Fruit fly (Drosophila melanogaster) whole organism, embryonic: ENCODE results near the gene Cyp4g15.
A peak's percentile ranks its signal among the peaks of the same experiment; 100 is the strongest.

Experiments used
- Ada2b ChIP-seq: fragments of 200-800 bp; sonication (Bioruptor generic); IDR thresholded peaks from 2 replicates; pipeline ENCODE4 v1.3.6; 2022; ENCODE audit warnings: missing biosample characterization, missing genetic modification characterization
- Bdp1 ChIP-seq: fragments of 200-800 bp; sonication (Bioruptor generic); optimal IDR thresholded peaks from 3 replicates; lab custom pipeline; 2016; ENCODE audit warnings: missing biosample characterization, missing genetic modification characterization
- CG10267 ChIP-seq: fragments of 200-800 bp; sonication (Bioruptor generic); optimal IDR thresholded peaks from 2 replicates; lab custom pipeline; 2018; ENCODE audit warnings: missing biosample characterization, mild to moderate bottlenecking, missing genetic modification characterization, moderate library complexity
- CG10543 ChIP-seq: fragments of 200-800 bp; sonication (Bioruptor generic); optimal IDR thresholded peaks from 3 replicates; lab custom pipeline; 2017; ENCODE audit warnings: missing biosample characterization, mild to moderate bottlenecking, missing genetic modification characterization, moderate library complexity
- CG11560 ChIP-seq: fragments of 200-800 bp; sonication (Bioruptor generic); IDR thresholded peaks from 3 replicates; pipeline ENCODE4 v1.3.6; 2022; ENCODE audit warnings: missing biosample characterization, missing genetic modification characterization
- CG11696 ChIP-seq: fragments of 200-800 bp; sonication (Bioruptor generic); IDR thresholded peaks from 2 replicates; pipeline ENCODE4 v1.3.6; 2022; ENCODE audit warnings: missing biosample characterization, missing genetic modification characterization
- CG15073 ChIP-seq: fragments of 200-800 bp; sonication (Bioruptor generic); optimal IDR thresholded peaks from 2 replicates; lab custom pipeline; 2016; ENCODE audit warnings: missing biosample characterization, missing genetic modification characterization
- CG15514 ChIP-seq: fragments of 200-800 bp; sonication (Bioruptor generic); optimal IDR thresholded peaks from 3 replicates; lab custom pipeline; 2017; ENCODE audit warnings: missing biosample characterization, missing genetic modification characterization, mild to moderate bottlenecking, moderate library complexity, missing genetic modification reagents
- CG16779 ChIP-seq: fragments of 200-800 bp; sonication (Bioruptor generic); IDR thresholded peaks from 2 replicates; pipeline ENCODE4 v1.3.6; 2022; ENCODE audit warnings: missing biosample characterization, missing genetic modification characterization
- CG17359 ChIP-seq: fragments of 200-800 bp; sonication (Bioruptor generic); optimal IDR thresholded peaks from 3 replicates; lab custom pipeline; 2018; ENCODE audit warnings: missing biosample characterization, mild to moderate bottlenecking, missing genetic modification characterization, moderate library complexity
- CG17568 ChIP-seq: fragments of 200-800 bp; sonication (Bioruptor generic); optimal IDR thresholded peaks from 2 replicates; lab custom pipeline; 2018; ENCODE audit warnings: missing biosample characterization, mild to moderate bottlenecking, missing genetic modification characterization, moderate library complexity
- CG18599 ChIP-seq: fragments of 200-800 bp; sonication (Bioruptor generic); optimal IDR thresholded peaks from 3 replicates; lab custom pipeline; 2017; ENCODE audit warnings: missing biosample characterization, missing genetic modification characterization, mild to moderate bottlenecking, moderate library complexity, missing genetic modification reagents
- CG2116 ChIP-seq: fragments of 200-800 bp; sonication (Bioruptor generic); optimal IDR thresholded peaks from 3 replicates; lab custom pipeline; 2018; ENCODE audit warnings: missing biosample characterization, mild to moderate bottlenecking, missing genetic modification characterization
- CG31388 ChIP-seq: fragments of 200-800 bp; sonication (Bioruptor generic); optimal IDR thresholded peaks from 2 replicates; lab custom pipeline; 2016; ENCODE audit warnings: missing biosample characterization, missing genetic modification characterization
- CG31441 ChIP-seq: fragments of 200-800 bp; sonication (Bioruptor generic); IDR thresholded peaks from 2 replicates; pipeline ENCODE4 v1.3.6; 2022; ENCODE audit warnings: missing biosample characterization, missing genetic modification characterization
- CG4404 ChIP-seq: fragments of 200-800 bp; sonication (Bioruptor generic); IDR thresholded peaks from 2 replicates; pipeline ENCODE4 v1.3.6; 2022; ENCODE audit warnings: missing biosample characterization, missing genetic modification characterization
- CG6765 ChIP-seq: fragments of 200-800 bp; sonication (Bioruptor generic); optimal IDR thresholded peaks from 3 replicates; lab custom pipeline; 2017; ENCODE audit warnings: missing biosample characterization, mild to moderate bottlenecking, missing genetic modification characterization
- CG7745 ChIP-seq: fragments of 200-800 bp; sonication (Bioruptor generic); optimal IDR thresholded peaks from 2 replicates; lab custom pipeline; 2018; ENCODE audit warnings: missing biosample characterization, mild to moderate bottlenecking, missing genetic modification characterization, moderate library complexity
- CG8290 ChIP-seq, 3 experiments: fragments of 200-800 bp; sonication (Bioruptor generic); optimal IDR thresholded peaks; 2 replicates each; lab custom pipeline; 2016 to 2019; ENCODE audit warnings: missing biosample characterization in 3 of 3, missing genetic modification characterization in 3 of 3, mild to moderate bottlenecking in 2 of 3, moderate library complexity in 1 of 3
- Dp ChIP-seq: fragments of 200-800 bp; sonication (Bioruptor generic); optimal IDR thresholded peaks from 2 replicates; lab custom pipeline; 2018; ENCODE audit warnings: missing biosample characterization, mild to moderate bottlenecking, missing genetic modification characterization, moderate library complexity
- Fer1 ChIP-seq: fragments of 200-800 bp; sonication (Bioruptor generic); optimal IDR thresholded peaks from 2 replicates; lab custom pipeline; 2017; ENCODE audit warnings: missing biosample characterization, mild to moderate bottlenecking, missing genetic modification characterization
- H15 ChIP-seq: fragments of 200-800 bp; sonication (Bioruptor generic); IDR thresholded peaks from 3 replicates; pipeline ENCODE4 v1.3.6; 2022; ENCODE audit warnings: missing biosample characterization, missing genetic modification characterization
- HHEX ChIP-seq: fragments of 200-800 bp; sonication (Bioruptor generic); optimal IDR thresholded peaks from 3 replicates; lab custom pipeline; 2017; ENCODE audit warnings: missing biosample characterization, mild to moderate bottlenecking, missing genetic modification characterization, missing genetic modification reagents
- HLH54F ChIP-seq: fragments of 200-800 bp; sonication (Bioruptor generic); optimal IDR thresholded peaks from 3 replicates; lab custom pipeline; 2016; ENCODE audit warnings: missing biosample characterization, missing genetic modification characterization
- Hey ChIP-seq: fragments of 200-800 bp; sonication (Bioruptor generic); optimal IDR thresholded peaks from 3 replicates; lab custom pipeline; 2018; ENCODE audit warnings: missing biosample characterization, mild to moderate bottlenecking, missing genetic modification characterization
- Lhr ChIP-seq: fragments of 200-800 bp; sonication (Bioruptor generic); optimal IDR thresholded peaks from 3 replicates; lab custom pipeline; 2017; ENCODE audit warnings: mild to moderate bottlenecking, missing biosample characterization, missing genetic modification reagents, missing genetic modification characterization
- MESR4 ChIP-seq: fragments of 200-800 bp; sonication (Bioruptor generic); optimal IDR thresholded peaks from 2 replicates; lab custom pipeline; 2018; ENCODE audit warnings: missing biosample characterization, mild to moderate bottlenecking, missing genetic modification characterization, moderate library complexity
- Max ChIP-seq: fragments of 200-800 bp; sonication (Bioruptor generic); optimal IDR thresholded peaks from 2 replicates; lab custom pipeline; 2016; ENCODE audit warnings: missing biosample characterization, mild to moderate bottlenecking, missing genetic modification characterization
- Nf-YB ChIP-seq: fragments of 200-800 bp; sonication (Bioruptor generic); optimal IDR thresholded peaks from 3 replicates; lab custom pipeline; 2019; ENCODE audit warnings: missing biosample characterization, mild to moderate bottlenecking, missing genetic modification characterization, moderate library complexity
- Sox102F ChIP-seq: fragments of 200-800 bp; sonication (Bioruptor generic); optimal IDR thresholded peaks from 2 replicates; lab custom pipeline; 2018; ENCODE audit warnings: missing biosample characterization, mild to moderate bottlenecking, missing genetic modification characterization, moderate library complexity
- Ssrp ChIP-seq: fragments of 200-800 bp; sonication (Bioruptor generic); optimal IDR thresholded peaks from 2 replicates; lab custom pipeline; 2018; ENCODE audit warnings: missing biosample characterization, mild to moderate bottlenecking, missing genetic modification characterization, moderate library complexity
- Xrp1 ChIP-seq: fragments of 200-800 bp; sonication (Bioruptor generic); IDR thresholded peaks from 2 replicates; pipeline ENCODE4 v1.3.6; 2022; ENCODE audit warnings: missing biosample characterization, missing genetic modification characterization
- ap ChIP-seq: fragments of 200-800 bp; sonication (Bioruptor generic); IDR thresholded peaks from 2 replicates; pipeline ENCODE4 v1.3.6; 2022; ENCODE audit warnings: missing biosample characterization, missing genetic modification characterization
- ato ChIP-seq: fragments of 200-800 bp; sonication (Bioruptor generic); IDR thresholded peaks from 2 replicates; pipeline ENCODE4 v1.3.6; 2022; ENCODE audit warnings: missing biosample characterization, missing genetic modification characterization; ENCODE audit not compliant: partially characterized antibody
- cad ChIP-seq: fragments of >200 bp; optimal IDR thresholded peaks from 2 replicates; lab custom pipeline; 2017; ENCODE audit warnings: missing biosample characterization, missing genetic modification characterization
- cwo ChIP-seq: fragments of 200-800 bp; sonication (Bioruptor generic); optimal IDR thresholded peaks from 3 replicates; lab custom pipeline; 2017; ENCODE audit warnings: missing biosample characterization, missing genetic modification characterization, mild to moderate bottlenecking, moderate library complexity, missing genetic modification reagents
- danr ChIP-seq: fragments of 200-800 bp; sonication (Bioruptor generic); IDR thresholded peaks from 2 replicates; pipeline ENCODE4 v1.3.6; 2022; ENCODE audit warnings: missing biosample characterization, missing genetic modification characterization
- emc ChIP-seq: fragments of 200-800 bp; sonication (Bioruptor generic); optimal IDR thresholded peaks from 2 replicates; lab custom pipeline; 2016; ENCODE audit warnings: missing biosample characterization, missing genetic modification characterization
- en ChIP-seq: fragments of 200-800 bp; sonication (Bioruptor generic); optimal IDR thresholded peaks from 2 replicates; lab custom pipeline; 2016; ENCODE audit warnings: missing biosample characterization, missing genetic modification characterization
- gce ChIP-seq: fragments of 200-800 bp; sonication (Bioruptor generic); IDR thresholded peaks from 3 replicates; pipeline ENCODE4 v1.3.6; 2022; ENCODE audit warnings: missing biosample characterization, missing genetic modification characterization
- lov ChIP-seq, 2 experiments: fragments of 200-800 bp in 1 of 2; fragments of >200 bp in 1 of 2; sonication (Bioruptor generic) in 1 of 2; IDR thresholded peaks in 1 of 2; optimal IDR thresholded peaks in 1 of 2; 2 replicates in 1 of 2; 3 replicates in 1 of 2; pipeline versions ENCODE4 v1.3.6 to Lab custom; 2017 to 2022; ENCODE audit warnings: missing biosample characterization in 1 of 2, missing genetic modification characterization in 1 of 2
- nau ChIP-seq: fragments of 200-800 bp; sonication (Bioruptor generic); optimal IDR thresholded peaks from 3 replicates; lab custom pipeline; 2017; ENCODE audit warnings: missing biosample characterization, mild to moderate bottlenecking, missing genetic modification characterization, missing genetic modification reagents
- pb ChIP-seq: fragments of 200-800 bp; sonication (Bioruptor generic); optimal IDR thresholded peaks from 3 replicates; lab custom pipeline; 2016; ENCODE audit warnings: missing biosample characterization, missing genetic modification characterization
- repo ChIP-seq: fragments of 200-800 bp; sonication (Bioruptor generic); optimal IDR thresholded peaks from 2 replicates; lab custom pipeline; 2016; ENCODE audit warnings: missing biosample characterization, missing genetic modification characterization
- schlank ChIP-seq: fragments of 200-800 bp; sonication (Bioruptor generic); optimal IDR thresholded peaks from 2 replicates; lab custom pipeline; 2018; ENCODE audit warnings: missing biosample characterization, mild to moderate bottlenecking, missing genetic modification characterization
- sens ChIP-seq: fragments of 200-800 bp; sonication (Bioruptor generic); peaks from one replicate; lab custom pipeline; 2016; ENCODE audit warnings: missing biosample characterization, missing genetic modification characterization
- tll ChIP-seq, 2 experiments: fragments of 200-800 bp in 1 of 2; fragments of >200 bp in 1 of 2; sonication (Bioruptor generic) in 1 of 2; optimal IDR thresholded peaks; 2 replicates each; lab custom pipeline; 2017 to 2019; ENCODE audit warnings: missing biosample characterization in 2 of 2, missing genetic modification characterization in 2 of 2, mild to moderate bottlenecking in 1 of 2, moderate library complexity in 1 of 2
- toy ChIP-seq: fragments of 200-800 bp; sonication (Bioruptor generic); IDR thresholded peaks from 2 replicates; pipeline ENCODE4 v1.3.6; 2022; ENCODE audit warnings: missing biosample characterization, missing genetic modification characterization
- tx ChIP-seq: fragments of 200-800 bp; sonication (Bioruptor generic); optimal IDR thresholded peaks from 2 replicates; lab custom pipeline; 2016; ENCODE audit warnings: missing biosample characterization, missing genetic modification characterization

Gene Cyp4g15

dm6 chrX:11494731-11495277 is 17.9 kb downstream of the Cyp4g15 start (continued):
- TF ChIP-seq CG31441 (GFP tag; lab: Robert Waterston, UW) (peak; percentile 83), H15 (GFP tag; lab: Robert Waterston, UW) (no peak), ato (GFP tag; lab: Robert Waterston, UW) (no peak), cwo (GFP tag; lab: Kevin White, UChicago) (peak; percentile 13), Dp (no peak), en (GFP tag; lab: Kevin White, UChicago) (peak; percentile 68), schlank (tag; lab: Kevin White, UChicago) (no peak), Hey (tag; lab: Kevin White, UChicago) (no peak), CG31388 (GFP tag; lab: Kevin White, UChicago) (no peak), sens (GFP tag; lab: Kevin White, UChicago) (peak; percentile 98), nau (GFP tag; lab: Kevin White, UChicago) (peak; percentile 44), pb (GFP tag; lab: Kevin White, UChicago) (peak; percentile 47), CG11696 (no peak), CG2116 (GFP tag; lab: Kevin White, UChicago) (peak; percentile 45), repo (peak; percentile 54), MESR4 (GFP tag; lab: Kevin White, UChicago) (no peak), CG8290 (GFP tag; optimal IDR thresholded peaks at IDR 0.05; lab: Kevin White, UChicago) (peak; percentile 65), CG8290 (tag; optimal IDR thresholded peaks at IDR 0.05; lab: Kevin White, UChicago) (peak; percentile 25 to 30), Lhr (GFP tag; lab: Kevin White, UChicago) (peak; percentile 58), Bdp1 (GFP tag; lab: Kevin White, UChicago) (peak; percentile 55), Max (peak; percentile 52), Sox102F (GFP tag; lab: Kevin White, UChicago) (peak; percentile 73), CG16779 (GFP tag; lab: Robert Waterston, UW) (no peak), CG6765 (no peak), CG10543 (GFP tag; lab: Kevin White, UChicago) (no peak), CG4404 (GFP tag; lab: Robert Waterston, UW) (peak; percentile 72), gce (GFP tag; lab: Robert Waterston, UW) (peak; percentile 54; the same call in 1 of the 3 replicates), tll (GFP tag; optimal IDR thresholded peaks at IDR 0.05; lab: Kevin White, UChicago) (no peak), CG15073 (GFP tag; lab: Kevin White, UChicago) (peak; percentile 8), CG17359 (tag; lab: Kevin White, UChicago) (peak; percentile 59), CG18599 (peak; percentile 55), CG10267 (peak; percentile 76), CG17568 (GFP tag; lab: Kevin White, UChicago) (peak; percentile 53), CG15514 (peak; percentile 11), lov (optimal IDR thresholded peaks at IDR 0.05; lab: Kevin White, UChicago) (no peak), lov (GFP tag; IDR thresholded peaks at IDR 0.05; lab: Robert Waterston, UW) (0 out of 3 replicates have a peak, but pooled peaks have one; percentile 33), CG7745 (no peak), HLH54F (GFP tag; lab: Kevin White, UChicago) (peak; percentile 12), Ssrp (peak; percentile 84), Ada2b (no peak), cad (GFP tag; lab: Kevin White, UChicago) (no peak), ap (GFP tag; lab: Robert Waterston, UW) (no peak), Fer1 (GFP tag; lab: Kevin White, UChicago) (peak; percentile 31), Xrp1 (GFP tag; lab: Robert Waterston, UW) (peak; percentile 88), emc (GFP tag; lab: Kevin White, UChicago) (no peak), danr (no peak), Nf-YB (GFP tag; lab: Kevin White, UChicago) (peak; percentile 58), toy (GFP tag; lab: Robert Waterston, UW) (no peak), CG11560 (no peak), tx (GFP tag; lab: Kevin White, UChicago) (peak; percentile 41), HHEX (GFP tag; lab: Kevin White, UChicago) (peak; percentile 26)
